Worm (Caenorhabditis elegans) whole organism, young adult: ENCODE measurements around the gene crp-1.

Experiments
- B0019.2 ChIP-seq: fragments of 200-800 bp; sonication (Bioruptor generic); conservative IDR thresholded peaks from 2 replicates; pipeline ENCODE4 v1.3.6; 2022; ENCODE audit warnings: missing genetic modification reagents, missing genetic modification characterization, missing compliant biosample characterization
- B0336.3 ChIP-seq: fragments of 200-800 bp; sonication (Bioruptor generic); IDR thresholded peaks from 2 replicates; pipeline ENCODE4 v1.3.6; 2022; ENCODE audit warnings: missing genetic modification characterization, missing compliant biosample characterization
- F22D6.2 ChIP-seq: sonication (generic microtip); optimal IDR thresholded peaks from 2 replicates; lab custom pipeline; 2016; ENCODE audit warnings: mild to moderate bottlenecking, missing genetic modification characterization, missing compliant biosample characterization
- F37B4.10 ChIP-seq: fragments of 200-800 bp; sonication (Bioruptor generic); IDR thresholded peaks from 2 replicates; pipeline ENCODE4 v1.3.6; 2022; ENCODE audit warnings: missing genetic modification characterization, missing compliant biosample characterization
- F49E8.2 ChIP-seq: sonication (generic microtip); optimal IDR thresholded peaks from 3 replicates; lab custom pipeline; 2017; ENCODE audit warnings: missing genetic modification characterization, mild to moderate bottlenecking, missing compliant biosample characterization, antibody characterized with exemption, moderate library complexity; ENCODE audit not compliant: insufficient read depth
- Y56A3A.18 ChIP-seq: fragments of 200-800 bp; sonication (Bioruptor generic); IDR thresholded peaks from 2 replicates; pipeline ENCODE4 v1.3.6; 2022; ENCODE audit warnings: missing genetic modification reagents, missing genetic modification characterization, missing compliant biosample characterization
- Y67H2A.10 ChIP-seq: fragments of 200-800 bp; sonication (Bioruptor generic); conservative IDR thresholded peaks from 2 replicates; pipeline ENCODE4 v1.3.6; 2022; ENCODE audit warnings: missing genetic modification reagents, missing genetic modification characterization, missing compliant biosample characterization
- Y95B8A.8 ChIP-seq: fragments of 200-800 bp; sonication (Bioruptor generic); IDR thresholded peaks from 2 replicates; pipeline ENCODE4 v1.3.6; 2022; ENCODE audit warnings: missing genetic modification reagents, missing genetic modification characterization, missing compliant biosample characterization
- aptf-2 ChIP-seq: fragments of 200-800 bp; sonication (Bioruptor generic); conservative IDR thresholded peaks from 2 replicates; pipeline ENCODE4 v1.3.6; 2022; ENCODE audit warnings: missing genetic modification reagents, missing genetic modification characterization, missing compliant biosample characterization
- ceh-27 ChIP-seq: fragments of 200-800 bp; sonication (Bioruptor generic); optimal IDR thresholded peaks from 2 replicates; lab custom pipeline; 2018; ENCODE audit warnings: mild to moderate bottlenecking, missing genetic modification characterization, moderate library complexity, missing compliant biosample characterization
- ceh-40 ChIP-seq: fragments of 200-800 bp; sonication (Bioruptor generic); IDR thresholded peaks from 2 replicates; pipeline ENCODE4 v1.3.6; 2022; ENCODE audit warnings: missing genetic modification characterization, missing compliant biosample characterization
- ceh-58 ChIP-seq: fragments of 200-800 bp; sonication (Bioruptor generic); IDR thresholded peaks from 2 replicates; pipeline ENCODE4 v1.3.6; 2022; ENCODE audit warnings: missing genetic modification characterization, missing compliant biosample characterization
- ceh-91 ChIP-seq: fragments of 200-800 bp; sonication (Bioruptor generic); IDR thresholded peaks from 2 replicates; pipeline ENCODE4 v1.3.6; 2022; ENCODE audit warnings: missing genetic modification reagents, missing genetic modification characterization, missing compliant biosample characterization
- dox-1 ChIP-seq: fragments of 200-800 bp; sonication (Bioruptor generic); IDR thresholded peaks from 2 replicates; pipeline ENCODE4 v1.3.6; 2022; ENCODE audit warnings: missing genetic modification reagents, missing genetic modification characterization, missing compliant biosample characterization
- dpff-1 ChIP-seq: sonication (generic microtip); optimal IDR thresholded peaks from 2 replicates; lab custom pipeline; 2017; ENCODE audit warnings: mild to moderate bottlenecking, missing genetic modification characterization, missing compliant biosample characterization
- dpl-1 ChIP-seq: fragments of 150-350 bp; optimal IDR thresholded peaks from 2 replicates; lab custom pipeline; 2014; ENCODE audit warnings: missing biosample characterization, missing genetic modification reagents, missing genetic modification characterization
- egrh-3 ChIP-seq: fragments of 200-800 bp; sonication (Bioruptor generic); IDR thresholded peaks from 2 replicates; pipeline ENCODE4 v1.3.6; 2022; ENCODE audit warnings: missing genetic modification reagents, missing genetic modification characterization, missing compliant biosample characterization
- ets-4 ChIP-seq: fragments of 200-800 bp; sonication (Bioruptor generic); optimal IDR thresholded peaks from 2 replicates; lab custom pipeline; 2018; ENCODE audit warnings: mild to moderate bottlenecking, missing genetic modification characterization, missing compliant biosample characterization
- gei-17 ChIP-seq: fragments of 200-800 bp; sonication (Bioruptor generic); optimal IDR thresholded peaks from 2 replicates; lab custom pipeline; 2018; ENCODE audit warnings: mild to moderate bottlenecking, missing genetic modification characterization, missing compliant biosample characterization
- him-1 ChIP-seq: sonication (generic microtip); optimal IDR thresholded peaks from 2 replicates; lab custom pipeline; 2016; ENCODE audit warnings: missing genotype, missing genetic modification reagents, missing genetic modification characterization, missing compliant biosample characterization
- hlh-12 ChIP-seq: sonication (generic microtip); optimal IDR thresholded peaks from 2 replicates; lab custom pipeline; 2016; ENCODE audit warnings: missing genetic modification characterization, missing compliant biosample characterization
- hsf-1 ChIP-seq: fragments of 200-800 bp; sonication (Bioruptor generic); IDR thresholded peaks from 2 replicates; pipeline ENCODE4 v1.3.6; 2022; ENCODE audit warnings: missing genetic modification reagents, missing genetic modification characterization, missing compliant biosample characterization
- lag-1 ChIP-seq: fragments of 200-800 bp; sonication (Bioruptor generic); IDR thresholded peaks from 2 replicates; pipeline ENCODE4 v1.3.6; 2022; ENCODE audit warnings: missing genetic modification reagents, missing genetic modification characterization, missing compliant biosample characterization
- let-607 ChIP-seq, 2 experiments: fragments of 200-800 bp in 1 of 2; sonication (Bioruptor generic) in 1 of 2; sonication (generic microtip) in 1 of 2; optimal IDR thresholded peaks; 2 replicates each; lab custom pipeline; 2016 to 2018; ENCODE audit warnings: mild to moderate bottlenecking in 2 of 2, missing compliant biosample characterization in 2 of 2, missing genetic modification characterization in 2 of 2, moderate library complexity in 2 of 2, missing genotype in 1 of 2
- lin-26 ChIP-seq: fragments of 200-800 bp; sonication (Bioruptor generic); IDR thresholded peaks from 2 replicates; pipeline ENCODE4 v1.3.6; 2022; ENCODE audit warnings: missing genetic modification reagents, missing genetic modification characterization, missing compliant biosample characterization
- lin-35 ChIP-seq, 3 experiments: fragments of 150-350 bp in 2 of 3; sonication (generic microtip) in 1 of 3; optimal IDR thresholded peaks; 2 replicates each; lab custom pipeline; 2014 to 2018; ENCODE audit warnings: missing biosample characterization in 3 of 3, missing genetic modification characterization in 3 of 3, missing genetic modification reagents in 3 of 3
- lsy-27 ChIP-seq: sonication (generic microtip); optimal IDR thresholded peaks from 2 replicates; lab custom pipeline; 2017; ENCODE audit warnings: missing genetic modification characterization, mild to moderate bottlenecking, missing compliant biosample characterization, antibody characterized with exemption, missing genotype, borderline replicate concordance; ENCODE audit not compliant: insufficient read depth
- mcd-1 ChIP-seq: fragments of 200-800 bp; sonication (Bioruptor generic); IDR thresholded peaks from 2 replicates; pipeline ENCODE4 v1.3.6; 2022; ENCODE audit warnings: missing genetic modification reagents, missing genetic modification characterization, missing compliant biosample characterization
- mxl-1 ChIP-seq: sonication (generic microtip); optimal IDR thresholded peaks from 2 replicates; lab custom pipeline; 2016; ENCODE audit warnings: missing genetic modification characterization, missing compliant biosample characterization
- nfyb-1 ChIP-seq: fragments of 200-800 bp; sonication (Bioruptor generic); IDR thresholded peaks from 2 replicates; pipeline ENCODE4 v1.3.6; 2022; ENCODE audit warnings: missing genetic modification reagents, missing genetic modification characterization, missing compliant biosample characterization
- nhr-120 ChIP-seq: fragments of 200-800 bp; sonication (Bioruptor generic); IDR thresholded peaks from 2 replicates; pipeline ENCODE4 v1.3.6; 2022; ENCODE audit warnings: missing genetic modification characterization, missing compliant biosample characterization
- snpc-1.3 ChIP-seq: sonication (generic microtip); optimal IDR thresholded peaks from 2 replicates; lab custom pipeline; 2017; ENCODE audit warnings: missing genetic modification characterization, mild to moderate bottlenecking, missing compliant biosample characterization, antibody characterized with exemption, moderate library complexity, missing genotype, missing genetic modification reagents; ENCODE audit not compliant: insufficient read depth
- tlf-1 ChIP-seq: fragments of 200-800 bp; sonication (Bioruptor generic); optimal IDR thresholded peaks from 2 replicates; lab custom pipeline; 2018; ENCODE audit warnings: mild to moderate bottlenecking, missing genetic modification characterization, missing compliant biosample characterization
- zim-3 ChIP-seq: sonication (generic microtip); optimal IDR thresholded peaks from 2 replicates; lab custom pipeline; 2017; ENCODE audit warnings: mild to moderate bottlenecking, missing genetic modification characterization, moderate library complexity, missing compliant biosample characterization
- ztf-22 ChIP-seq: fragments of 200-800 bp; sonication (Bioruptor generic); optimal IDR thresholded peaks from 2 replicates; lab custom pipeline; 2018; ENCODE audit warnings: mild to moderate bottlenecking, missing genetic modification characterization, moderate library complexity, missing compliant biosample characterization
- ztf-28 ChIP-seq: fragments of 200-800 bp; sonication (Bioruptor generic); IDR thresholded peaks from 2 replicates; pipeline ENCODE4 v1.3.6; 2022; ENCODE audit warnings: missing genetic modification reagents, missing genetic modification characterization, missing compliant biosample characterization

The crp-1 gene

DNA sequence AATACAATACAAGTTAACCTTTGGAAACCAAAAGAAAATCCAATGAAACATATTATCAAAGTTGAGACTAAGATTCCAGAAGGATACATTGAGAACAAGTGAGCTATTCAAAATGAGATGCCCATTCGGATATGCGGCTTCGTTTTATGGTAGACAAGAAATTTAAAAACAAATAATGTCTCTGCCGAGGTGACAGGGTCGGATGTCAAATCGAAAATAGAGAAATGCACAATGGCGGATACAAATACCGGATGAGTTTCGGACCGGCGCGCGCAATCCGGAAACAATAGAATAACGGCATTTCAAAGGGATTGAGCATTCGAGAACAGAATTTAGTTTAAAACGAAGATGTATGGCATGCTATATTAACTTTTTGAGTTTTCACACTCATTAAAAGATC lies 15.1 kb upstream of the crp-1 start, which contains the start of gene F22E12.3:
F22E12.3 (minus strand) TSS at position 101 of the 400 bp plus-strand sequence.
- no peak for TF ChIP-seq ceh-91 (GFP tag; lab: Robert Waterston, UW)
- TF ChIP-seq nfyb-1 (GFP tag; lab: Robert Waterston, UW), result no peak
- TF ChIP-seq ceh-58 (GFP tag; lab: Robert Waterston, UW), result no peak
- TF ChIP-seq F49E8.2, result no peak
- no peak for TF ChIP-seq hlh-12 (tag; lab: Kevin White, UChicago)
- no peak for TF ChIP-seq lin-26 (GFP tag; lab: Robert Waterston, UW)
- TF ChIP-seq gei-17 (GFP tag; lab: Kevin White, UChicago), result no peak
- TF ChIP-seq F37B4.10, result no peak
- no peak for TF ChIP-seq lin-35 (GFP tag; optimal IDR thresholded peaks at IDR 0.05; lab: Kevin White, UChicago)
- no peak for TF ChIP-seq dpl-1

DNA sequence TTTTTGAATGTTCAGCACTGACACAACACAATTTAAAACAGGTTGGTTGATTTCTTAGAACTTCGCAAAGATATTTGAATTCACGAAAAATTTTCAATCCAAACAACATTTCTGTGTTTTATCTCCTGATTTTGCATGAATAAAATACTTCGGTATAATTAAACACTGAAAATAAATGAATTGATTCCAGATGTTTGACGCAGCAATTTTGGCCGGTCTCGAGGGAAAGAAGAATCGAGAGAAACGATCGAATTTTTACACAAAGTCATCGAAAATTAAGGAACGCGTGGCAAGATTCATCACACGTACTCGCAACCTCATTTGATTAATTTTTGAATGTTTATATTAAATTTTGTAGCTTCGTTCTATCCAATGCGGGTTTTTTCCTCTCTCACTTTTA lies 14.2 kb upstream of the crp-1 start:
- TF ChIP-seq nfyb-1 (GFP tag; lab: Robert Waterston, UW) (no peak), nhr-120 (GFP tag; lab: Robert Waterston, UW) (no peak), ceh-40 (GFP tag; lab: Robert Waterston, UW) (no peak), tlf-1 (GFP tag; lab: Kevin White, UChicago) (no peak), lsy-27 (tag; lab: Kevin White, UChicago) (no peak), B0019.2 (GFP tag; lab: Robert Waterston, UW) (no peak), egrh-3 (GFP tag; lab: Robert Waterston, UW) (no peak), ets-4 (GFP tag; lab: Kevin White, UChicago) (no peak), him-1 (tag; lab: Kevin White, UChicago) (no peak), let-607 (tag; optimal IDR thresholded peaks at IDR 0.05; lab: Kevin White, UChicago) (no peak), Y56A3A.18 (GFP tag; lab: Robert Waterston, UW) (no peak), B0336.3 (no peak), mxl-1 (no peak), Y67H2A.10 (GFP tag; lab: Robert Waterston, UW) (no peak), snpc-1.3 (tag; lab: Kevin White, UChicago) (no peak), ceh-27 (GFP tag; lab: Kevin White, UChicago) (no peak), hsf-1 (GFP tag; lab: Robert Waterston, UW) (no peak), dox-1 (GFP tag; lab: Robert Waterston, UW) (no peak), F22D6.2 (tag; lab: Kevin White, UChicago) (no peak), aptf-2 (GFP tag; lab: Robert Waterston, UW) (no peak)

DNA sequence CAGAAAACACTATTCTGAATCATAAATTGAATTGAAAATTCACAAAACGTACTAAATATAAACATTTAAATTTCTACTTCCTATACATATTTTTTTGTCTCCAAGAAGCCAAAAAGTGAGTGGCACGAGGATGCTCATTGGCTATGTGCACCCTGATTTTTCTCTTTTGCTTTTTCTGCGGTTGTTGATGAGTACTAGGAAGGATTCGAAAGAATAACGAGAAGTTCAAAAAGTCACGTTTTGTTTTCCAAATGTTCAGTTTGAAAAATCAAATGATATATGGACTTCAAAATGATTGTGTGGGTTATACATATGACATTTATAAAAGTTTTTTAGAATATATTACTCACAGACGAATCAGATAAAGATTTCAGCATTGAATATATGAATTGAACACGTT lies 13.6 kb upstream of the crp-1 start:
- no peak for TF ChIP-seq hlh-12 (tag; lab: Kevin White, UChicago)

DNA sequence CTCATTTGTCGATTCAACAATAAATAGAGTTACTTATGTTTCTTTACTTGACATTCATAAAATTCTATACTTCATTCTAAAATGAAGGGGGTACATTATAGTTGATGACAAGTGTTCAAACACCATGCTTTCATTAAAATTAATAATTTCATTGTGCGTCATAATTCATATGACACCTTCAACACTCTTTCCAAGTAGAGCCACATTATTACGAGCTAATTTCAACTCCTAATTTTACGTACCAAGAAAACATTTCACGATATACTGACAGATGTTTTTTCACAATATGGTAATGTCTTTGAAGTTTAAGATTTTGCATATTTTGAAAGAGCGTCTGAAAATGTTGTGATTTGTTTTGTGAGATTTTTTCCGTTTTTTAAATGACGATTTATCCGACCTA lies 12.9 kb upstream of the crp-1 start:
- TF ChIP-seq Y56A3A.18 (GFP tag; lab: Robert Waterston, UW) (no peak), mcd-1 (GFP tag; lab: Robert Waterston, UW) (no peak), dpff-1 (no peak), ztf-22 (GFP tag; lab: Kevin White, UChicago) (no peak), lag-1 (GFP tag; lab: Robert Waterston, UW) (no peak), ztf-28 (no peak), zim-3 (tag; lab: Kevin White, UChicago) (no peak), Y95B8A.8 (GFP tag; lab: Robert Waterston, UW) (no peak)
